Fruit fly (Drosophila melanogaster): ENCODE measurements around the gene CG15042.
A peak's percentile ranks its signal among the peaks of the same experiment; 100 is the strongest.

Gene CG15042

dm6 chrX:18510884-18511283, 17.2 kb downstream of the CG15042 start (continued):
- TF ChIP-seq CG5180 (GFP tag; optimal IDR thresholded peaks at IDR 0.05) (no peak), vnd (GFP tag; IDR thresholded peaks at IDR 0.05; ENCODE audit: partially characterized antibody) (no peak), grn (GFP tag; optimal IDR thresholded peaks at IDR 0.05) (no peak), zen (tag; optimal IDR thresholded peaks at IDR 0.05) (no peak), B-H2 (GFP tag; optimal IDR thresholded peaks at IDR 0.05) (peak; percentile 39), CG7839 (tag; optimal IDR thresholded peaks at IDR 0.05) (peak; percentile 7), NfI (GFP tag; optimal IDR thresholded peaks at IDR 0.05) (no peak), sqz (GFP tag; optimal IDR thresholded peaks at IDR 0.05) (no peak), chm (GFP tag; IDR thresholded peaks at IDR 0.05) (no peak), eyg (GFP tag; optimal IDR thresholded peaks at IDR 0.05) (no peak), CG10565 (GFP tag; optimal IDR thresholded peaks at IDR 0.05) (no peak), chif (GFP tag; optimal IDR thresholded peaks at IDR 0.05) (no peak), ash1 (GFP tag; optimal IDR thresholded peaks at IDR 0.05) (no peak), unpg (GFP tag; optimal IDR thresholded peaks at IDR 0.05) (peak; percentile 19), CG3847 (GFP tag; IDR thresholded peaks at IDR 0.05) (no peak), Adf1 (GFP tag; IDR thresholded peaks at IDR 0.05) (no peak), pum (GFP tag; optimal IDR thresholded peaks at IDR 0.05) (no peak), CG4617 (GFP tag; optimal IDR thresholded peaks at IDR 0.05; ENCODE audit: borderline replicate concordance) (no peak), Antp (GFP tag; optimal IDR thresholded peaks at IDR 0.05) (no peak), CG12236 (GFP tag; optimal IDR thresholded peaks at IDR 0.05) (no peak), Ravus (GFP tag; IDR thresholded peaks at IDR 0.05) (no peak), CG13296 (GFP tag; optimal IDR thresholded peaks at IDR 0.05) (peak; percentile 33), CG13894 (tag; optimal IDR thresholded peaks at IDR 0.05) (peak; percentile 66), dpn (GFP tag; optimal IDR thresholded peaks at IDR 0.05) (no peak), CG2678 (tag; optimal IDR thresholded peaks at IDR 0.05) (peak; percentile 60), PHDP (tag; optimal IDR thresholded peaks at IDR 0.05) (peak; percentile 24), CG6765 (GFP tag; optimal IDR thresholded peaks at IDR 0.05) (no peak), tap (tag; optimal IDR thresholded peaks at IDR 0.05) (no peak), CG8281 (tag; optimal IDR thresholded peaks at IDR 0.05) (no peak), tio (GFP tag; optimal IDR thresholded peaks at IDR 0.05) (no peak), CG11504 (tag; optimal IDR thresholded peaks at IDR 0.05) (no peak), knrl (GFP tag; IDR thresholded peaks at IDR 0.05; ENCODE audit: partially characterized antibody) (no peak), maf-S (GFP tag; optimal IDR thresholded peaks at IDR 0.05) (no peak), otp (GFP tag; IDR thresholded peaks at IDR 0.05) (no peak), Scr (GFP tag; IDR thresholded peaks at IDR 0.05; ENCODE audit: partially characterized antibody) (no peak), CG6683 (GFP tag; optimal IDR thresholded peaks at IDR 0.05) (no peak), Rx (GFP tag; IDR thresholded peaks at IDR 0.05) (no peak), ham (GFP tag; IDR thresholded peaks at IDR 0.05) (no peak), mirr (GFP tag; optimal IDR thresholded peaks at IDR 0.05) (peak; percentile 26), gsb (GFP tag; IDR thresholded peaks at IDR 0.05) (no peak), CG16815 (GFP tag; optimal IDR thresholded peaks at IDR 0.05) (no peak), MTF-1 (GFP tag; optimal IDR thresholded peaks at IDR 0.05; ENCODE audit: borderline replicate concordance) (no peak), Hmr (GFP tag; optimal IDR thresholded peaks at IDR 0.05) (peak; percentile 2), tgo (GFP tag; IDR thresholded peaks at IDR 0.05) (no peak), Dek (tag; optimal IDR thresholded peaks at IDR 0.05) (no peak), B-H1 (GFP tag; IDR thresholded peaks at IDR 0.05) (no peak), HmgZ (tag; optimal IDR thresholded peaks at IDR 0.05) (no peak), sug (tag; optimal IDR thresholded peaks at IDR 0.05) (peak; percentile 55), Med (GFP tag) (peak; percentile 63), Opbp (GFP tag; IDR thresholded peaks at IDR 0.05; ENCODE audit: partially characterized antibody) (no peak), aop (GFP tag; IDR thresholded peaks at IDR 0.05) (no peak)
